Worm (Caenorhabditis elegans) whole organism, midembryonic: ENCODE data around the gene F35E8.9.

Experiments used
- cog-1 ChIP-seq: sonication (generic microtip); optimal IDR thresholded peaks from 2 replicates; lab custom pipeline; 2016; ENCODE audit warnings: missing genetic modification characterization, missing compliant biosample characterization
- flt-1 ChIP-seq: fragments of 200-800 bp; sonication (Bioruptor generic); IDR thresholded peaks from 2 replicates; pipeline ENCODE4 v1.3.6; 2022; ENCODE audit warnings: missing genetic modification characterization, missing compliant biosample characterization
- klf-2 ChIP-seq: fragments of 200-800 bp; sonication (Bioruptor generic); conservative IDR thresholded peaks from 2 replicates; pipeline ENCODE4 v1.3.6; 2022; ENCODE audit warnings: missing genetic modification reagents, missing genetic modification characterization, missing compliant biosample characterization
- med-1 ChIP-seq: sonication (generic microtip); optimal IDR thresholded peaks from 2 replicates; lab custom pipeline; 2017; ENCODE audit warnings: missing genetic modification characterization, mild to moderate bottlenecking, missing compliant biosample characterization, antibody characterized with exemption, missing genetic modification reagents; ENCODE audit not compliant: insufficient read depth
- tab-1 ChIP-seq: fragments of 200-800 bp; sonication (Bioruptor generic); IDR thresholded peaks from 2 replicates; pipeline ENCODE4 v1.3.6; 2022; ENCODE audit warnings: missing genetic modification characterization, missing compliant biosample characterization

DNA sequence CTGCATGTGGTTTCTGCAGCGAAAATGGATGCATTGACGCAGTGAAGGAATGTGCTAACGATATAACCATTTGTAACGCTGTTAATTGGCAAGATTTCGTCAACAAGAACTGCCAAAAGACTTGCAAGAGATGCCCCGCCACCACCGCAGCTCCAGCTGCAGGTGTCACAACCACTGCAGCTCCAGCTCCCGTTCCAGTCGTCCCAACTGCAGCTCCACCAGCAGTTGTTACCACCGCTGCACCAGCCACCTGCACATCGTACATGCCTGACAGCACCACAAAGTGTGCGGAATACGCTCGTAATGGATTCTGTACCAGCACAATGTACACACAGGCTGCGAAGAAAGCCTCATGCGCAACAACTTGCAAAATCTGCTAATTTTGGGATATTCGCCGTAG is 4.7 kb downstream of the F35E8.9 start:
- TF ChIP-seq med-1 (GFP tag; lab: Kevin White, UChicago) (no peak), flt-1 (no peak), tab-1 (no peak), cog-1 (tag; lab: Kevin White, UChicago) (no peak), klf-2 (GFP tag; lab: Robert Waterston, UW) (no peak)
